Worm (Caenorhabditis elegans) whole organism, L1 larva: ENCODE data around the gene Y51A2D.18.

Experiments
- F16B12.6 ChIP-seq: fragments of 150-350 bp; optimal IDR thresholded peaks from 2 replicates; lab custom pipeline; 2014; ENCODE audit warnings: missing biosample characterization, missing genetic modification characterization
- aly-2 ChIP-seq: fragments of 150-350 bp; optimal IDR thresholded peaks from 2 replicates; lab custom pipeline; 2014; ENCODE audit warnings: missing biosample characterization, missing genetic modification characterization
- ceh-8 ChIP-seq: fragments of 200-800 bp; sonication (Bioruptor generic); optimal IDR thresholded peaks from 2 replicates; lab custom pipeline; 2018; ENCODE audit warnings: mild to moderate bottlenecking, missing genetic modification characterization, moderate library complexity, missing compliant biosample characterization
- ceh-82 ChIP-seq, 3 experiments: fragments of 150-350 bp in 1 of 3; sonication (generic microtip) in 2 of 3; optimal IDR thresholded peaks; 2 replicates each; lab custom pipeline; 2014 to 2017; ENCODE audit warnings: missing biosample characterization in 3 of 3, missing genetic modification characterization in 3 of 3
- ces-1 ChIP-seq: fragments of 150-350 bp; optimal IDR thresholded peaks from 2 replicates; lab custom pipeline; 2014; ENCODE audit warnings: missing biosample characterization, missing genetic modification reagents, missing genetic modification characterization
- dsc-1 ChIP-seq: sonication (generic microtip); optimal IDR thresholded peaks from 2 replicates; lab custom pipeline; 2016; ENCODE audit warnings: mild to moderate bottlenecking, missing genetic modification characterization, missing compliant biosample characterization
- efl-1 ChIP-seq, 4 experiments: fragments of 150-350 bp; optimal IDR thresholded peaks in 3 of 4; peaks in 1 of 4; 1 replicate in 1 of 4; 2 replicates in 3 of 4; lab custom pipeline; 2014; ENCODE audit warnings: missing biosample characterization in 2 of 4, missing genetic modification characterization in 2 of 4, missing genetic modification reagents in 2 of 4
- efl-3 ChIP-seq: fragments of 200-800 bp; sonication (Bioruptor generic); optimal IDR thresholded peaks from 2 replicates; lab custom pipeline; 2018; ENCODE audit warnings: mild to moderate bottlenecking, missing genetic modification characterization, missing compliant biosample characterization
- elt-2 ChIP-seq: sonication (generic microtip); optimal IDR thresholded peaks from 2 replicates; lab custom pipeline; 2016; ENCODE audit warnings: missing genetic modification characterization, mild to moderate bottlenecking, inconsistent platforms, missing compliant biosample characterization, missing genetic modification reagents
- fkh-10 ChIP-seq: sonication (generic microtip); optimal IDR thresholded peaks from 2 replicates; lab custom pipeline; 2017; ENCODE audit warnings: missing biosample characterization, missing genetic modification reagents, missing genetic modification characterization
- fos-1 ChIP-seq: fragments of 150-350 bp; optimal IDR thresholded peaks from 2 replicates; lab custom pipeline; 2014; ENCODE audit warnings: missing biosample characterization, missing genetic modification characterization
- hlh-4 ChIP-seq: sonication (generic microtip); optimal IDR thresholded peaks from 2 replicates; lab custom pipeline; 2016; ENCODE audit warnings: mild to moderate bottlenecking, missing genetic modification characterization, missing compliant biosample characterization
- isw-1 ChIP-seq: fragments of 200-800 bp; sonication (Bioruptor generic); IDR thresholded peaks from 2 replicates; pipeline ENCODE4 v1.3.6; 2022; ENCODE audit warnings: missing genetic modification characterization, missing compliant biosample characterization
- jun-1 ChIP-seq: fragments of 150-350 bp; optimal IDR thresholded peaks from 2 replicates; lab custom pipeline; 2014; ENCODE audit warnings: missing biosample characterization, missing genetic modification reagents, missing genetic modification characterization
- lin-13 ChIP-seq: fragments of 150-350 bp; optimal IDR thresholded peaks from 2 replicates; lab custom pipeline; 2014; ENCODE audit warnings: missing biosample characterization, missing genetic modification reagents, missing genetic modification characterization
- lin-14 ChIP-seq: fragments of 200-800 bp; sonication (Bioruptor generic); optimal IDR thresholded peaks from 2 replicates; lab custom pipeline; 2018; ENCODE audit warnings: mild to moderate bottlenecking, missing genetic modification characterization, moderate library complexity, missing compliant biosample characterization
- lin-35 ChIP-seq, 2 experiments: fragments of 150-350 bp; optimal IDR thresholded peaks; 2 replicates each; lab custom pipeline; 2014; ENCODE audit warnings: missing biosample characterization in 2 of 2, missing genetic modification characterization in 2 of 2, missing genetic modification reagents in 2 of 2
- lir-3 ChIP-seq: sonication (generic microtip); optimal IDR thresholded peaks from 2 replicates; lab custom pipeline; 2016; ENCODE audit warnings: mild to moderate bottlenecking, missing genetic modification characterization, moderate library complexity, missing compliant biosample characterization; ENCODE audit not compliant: poor library complexity
- lsy-2 ChIP-seq, 2 experiments: fragments of 150-350 bp; optimal IDR thresholded peaks; 2 replicates each; lab custom pipeline; 2014; ENCODE audit warnings: missing biosample characterization in 2 of 2, missing genetic modification characterization in 2 of 2
- mep-1 ChIP-seq: fragments of 150-350 bp; optimal IDR thresholded peaks from 2 replicates; lab custom pipeline; 2014; ENCODE audit warnings: missing biosample characterization, missing genetic modification characterization
- nhr-12 ChIP-seq: sonication (generic microtip); optimal IDR thresholded peaks from 2 replicates; lab custom pipeline; 2017; ENCODE audit warnings: missing biosample characterization, missing genetic modification characterization
- nhr-19 ChIP-seq: fragments of 200-800 bp; sonication (Bioruptor generic); conservative IDR thresholded peaks from 2 replicates; pipeline ENCODE4 v1.3.6; 2022; ENCODE audit warnings: missing genetic modification characterization, missing compliant biosample characterization
- nhr-20 ChIP-seq: sonication (generic microtip); optimal IDR thresholded peaks from 2 replicates; lab custom pipeline; 2016; ENCODE audit warnings: mild to moderate bottlenecking, missing genetic modification characterization, missing compliant biosample characterization
- nhr-237 ChIP-seq: fragments of 150-350 bp; optimal IDR thresholded peaks from 2 replicates; lab custom pipeline; 2014; ENCODE audit warnings: missing biosample characterization, missing genetic modification characterization
- nhr-28 ChIP-seq: fragments of 150-350 bp; optimal IDR thresholded peaks from 2 replicates; lab custom pipeline; 2014; ENCODE audit warnings: missing biosample characterization, missing genetic modification characterization
- nhr-76 ChIP-seq: sonication (generic microtip); optimal IDR thresholded peaks from 2 replicates; lab custom pipeline; 2017; ENCODE audit warnings: missing biosample characterization, missing genetic modification characterization
- nhr-77 ChIP-seq: fragments of 150-350 bp; optimal IDR thresholded peaks from 2 replicates; lab custom pipeline; 2014; ENCODE audit warnings: missing biosample characterization, missing genetic modification characterization
- nhr-90 ChIP-seq: sonication (generic microtip); optimal IDR thresholded peaks from 2 replicates; lab custom pipeline; 2016; ENCODE audit warnings: mild to moderate bottlenecking, missing genetic modification characterization, missing compliant biosample characterization; ENCODE audit not compliant: poor library complexity
- skn-1 ChIP-seq: fragments of 150-350 bp; optimal IDR thresholded peaks from 2 replicates; lab custom pipeline; 2014; ENCODE audit warnings: missing biosample characterization, missing genetic modification characterization
- sptf-1 ChIP-seq: fragments of 150-350 bp; optimal IDR thresholded peaks from 2 replicates; lab custom pipeline; 2014; ENCODE audit warnings: missing biosample characterization, missing genetic modification characterization
- tbx-2 ChIP-seq: sonication (generic microtip); optimal IDR thresholded peaks from 2 replicates; lab custom pipeline; 2016; ENCODE audit warnings: missing genetic modification characterization, missing compliant biosample characterization
- tlp-1 ChIP-seq: fragments of 150-350 bp; optimal IDR thresholded peaks from 2 replicates; lab custom pipeline; 2014; ENCODE audit warnings: missing biosample characterization, missing genetic modification characterization
- vab-15 ChIP-seq: sonication (generic microtip); optimal IDR thresholded peaks from 2 replicates; lab custom pipeline; 2017; ENCODE audit warnings: missing genotype, mild to moderate bottlenecking, missing genetic modification characterization, missing compliant biosample characterization
- zag-1 ChIP-seq: fragments of 150-350 bp; optimal IDR thresholded peaks from 2 replicates; lab custom pipeline; 2014; ENCODE audit warnings: missing biosample characterization, missing genetic modification characterization
- zip-4 ChIP-seq: fragments of 200-800 bp; sonication (Bioruptor generic); optimal IDR thresholded peaks from 2 replicates; lab custom pipeline; 2018; ENCODE audit warnings: mild to moderate bottlenecking, missing genetic modification characterization, moderate library complexity, missing compliant biosample characterization
- ztf-11 ChIP-seq, 2 experiments: sonication (generic microtip); optimal IDR thresholded peaks; 2 replicates each; lab custom pipeline; 2016 to 2017; ENCODE audit warnings: missing genetic modification characterization in 2 of 2, missing biosample characterization in 1 of 2, missing compliant biosample characterization in 1 of 2
- ztf-4 ChIP-seq: fragments of 150-350 bp; optimal IDR thresholded peaks from 2 replicates; lab custom pipeline; 2014; ENCODE audit warnings: missing biosample characterization, missing genetic modification characterization

Gene Y51A2D.18

ce11 chrV:18516496-18516895, 29.4 kb upstream of the Y51A2D.18 start, which contains the start of gene hmit-1.1:
Gene hmit-1.1 (plus strand): TSS chrV:18516789.
- TF ChIP-seq elt-2 (tag; lab: Kevin White, UChicago): peak; percentile 95
- TF ChIP-seq nhr-76 (tag; lab: Kevin White, UChicago): no peak
- TF ChIP-seq efl-1 (optimal IDR thresholded peaks at IDR 0.05; lab: Kevin White, UChicago): no peak
- peak in 1 of 2 experiments; percentile 84 for TF ChIP-seq efl-1 (GFP tag; optimal IDR thresholded peaks at IDR 0.05 in 1 of 2; lab: Kevin White, UChicago)
- TF ChIP-seq lin-35 (GFP tag; optimal IDR thresholded peaks at IDR 0.05; lab: Kevin White, UChicago): peak in 1 of 2 experiments; percentile 11
- TF ChIP-seq tlp-1 (tag; lab: Kevin White, UChicago): peak; percentile 34
- TF ChIP-seq, all 84 proteins: peak for 4

DNA sequence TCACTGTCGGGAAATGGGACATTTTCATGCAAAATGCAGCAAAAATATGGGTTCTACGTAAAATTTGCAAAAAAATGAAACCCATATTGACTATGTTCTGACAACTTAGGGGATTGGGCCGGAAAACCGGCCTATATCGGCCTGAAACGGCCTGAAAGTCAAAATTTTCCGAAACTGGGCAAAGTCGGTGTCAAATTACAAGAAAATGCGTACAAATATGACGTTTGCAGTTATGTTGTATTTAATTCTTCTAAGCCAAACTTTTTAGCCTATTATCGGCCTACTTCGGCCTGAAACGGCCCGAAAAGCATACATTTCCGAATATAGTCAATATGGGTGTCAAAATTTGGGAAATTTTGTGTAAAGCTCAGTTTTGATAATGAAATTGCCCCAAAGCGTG, 24.8 kb upstream of the Y51A2D.18 start:
- TF ChIP-seq nhr-19 (GFP tag; lab: Robert Waterston, UW) (no peak), nhr-90 (no peak), nhr-20 (no peak), ceh-8 (GFP tag; lab: Kevin White, UChicago) (no peak), efl-1 (optimal IDR thresholded peaks at IDR 0.05; lab: Kevin White, UChicago) (no peak), efl-1 (GFP tag; optimal IDR thresholded peaks at IDR 0.05 in 1 of 2; lab: Kevin White, UChicago) (peak in 1 of 2 experiments; percentile 69)

- TF ChIP-seq fkh-10 (GFP tag; lab: Kevin White, UChicago): no peak
- no peak for TF ChIP-seq dsc-1 (tag; lab: Kevin White, UChicago)
- TF ChIP-seq tbx-2 (tag; lab: Kevin White, UChicago): no peak
- TF ChIP-seq lir-3 (tag; lab: Kevin White, UChicago): no peak
- no peak for TF ChIP-seq nhr-77 (tag; lab: Kevin White, UChicago)
- no peak for TF ChIP-seq lin-35 (GFP tag; optimal IDR thresholded peaks at IDR 0.05; lab: Kevin White, UChicago)
- no peak for TF ChIP-seq vab-15 (tag; lab: Kevin White, UChicago)
- no peak for TF ChIP-seq zag-1
- TF ChIP-seq lin-13 (GFP tag; lab: Kevin White, UChicago): no peak
- no peak for TF ChIP-seq nhr-20
- TF ChIP-seq nhr-237 (tag; lab: Kevin White, UChicago): no peak
- TF ChIP-seq mep-1 (tag; lab: Kevin White, UChicago): no peak
- TF ChIP-seq sptf-1 (tag; lab: Kevin White, UChicago): no peak
- no peak for TF ChIP-seq aly-2 (tag; lab: Kevin White, UChicago)
- no peak for TF ChIP-seq zip-4 (GFP tag; lab: Kevin White, UChicago)
- TF ChIP-seq ztf-4 (tag; lab: Kevin White, UChicago): no peak
Measured at ce11 chrV:18508564-18508963, 21.5 kb upstream of the Y51A2D.18 start, which contains the start of gene Y51A2D.1. Gene Y51A2D.1 (plus strand): TSS chrV:18508864.

DNA sequence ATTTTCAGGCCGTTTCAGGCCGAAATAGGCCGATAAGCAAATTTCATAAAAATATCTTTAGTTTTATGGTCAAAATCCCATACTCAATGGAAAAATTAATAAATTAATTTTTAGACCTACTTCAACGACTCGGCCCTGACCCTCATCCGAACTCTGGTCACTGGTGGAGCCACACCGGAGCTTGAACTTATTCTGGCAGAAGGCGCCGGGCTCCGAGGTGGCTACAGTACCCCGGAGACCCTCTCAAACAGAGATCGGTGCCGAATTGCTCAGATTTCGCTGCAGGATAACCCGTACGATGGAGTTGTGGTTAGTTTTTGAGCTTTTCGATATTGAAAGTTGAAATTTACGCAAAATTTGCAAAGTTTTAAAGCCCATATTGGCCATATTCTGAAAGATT, 19.7 kb upstream of the Y51A2D.18 start:
- no peak for TF ChIP-seq isw-1 (GFP tag; lab: Robert Waterston, UW)
- no peak for TF ChIP-seq nhr-77 (tag; lab: Kevin White, UChicago)
- no peak for TF ChIP-seq efl-3 (GFP tag; lab: Kevin White, UChicago)
- TF ChIP-seq ces-1 (GFP tag; lab: Kevin White, UChicago): no peak
- no peak for TF ChIP-seq tbx-2 (tag; lab: Kevin White, UChicago)
- TF ChIP-seq tlp-1 (tag; lab: Kevin White, UChicago): no peak
- TF ChIP-seq ceh-82 (tag; optimal IDR thresholded peaks at IDR 0.05; lab: Kevin White, UChicago): no peak
- TF ChIP-seq lin-14 (GFP tag; lab: Kevin White, UChicago): no peak
- TF ChIP-seq lsy-2 (tag; optimal IDR thresholded peaks at IDR 0.05; lab: Kevin White, UChicago): no peak
- no peak for TF ChIP-seq nhr-90
- TF ChIP-seq fos-1 (tag; lab: Kevin White, UChicago): no peak
- TF ChIP-seq nhr-12 (tag; lab: Kevin White, UChicago): no peak
- TF ChIP-seq F16B12.6 (tag; lab: Kevin White, UChicago): no peak
- no peak for TF ChIP-seq ztf-11 (tag; optimal IDR thresholded peaks at IDR 0.05; lab: Kevin White, UChicago)
- no peak for TF ChIP-seq jun-1 (tag; lab: Kevin White, UChicago)
- TF ChIP-seq skn-1 (tag; lab: Kevin White, UChicago): no peak
- TF ChIP-seq sptf-1 (tag; lab: Kevin White, UChicago): no peak
- TF ChIP-seq mep-1 (tag; lab: Kevin White, UChicago): no peak
- TF ChIP-seq nhr-28: no peak
- no peak for TF ChIP-seq hlh-4 (tag; lab: Kevin White, UChicago)
